Fruit fly (Drosophila melanogaster): Measurements from ENCODE around the gene Trf5.

- TF ChIP-seq CG8478 (optimal IDR thresholded peaks at IDR 0.05) (no peak), CTCF (optimal IDR thresholded peaks at IDR 0.05) (no peak)
Measured at dm6 chr2L:2696337-2696736, at the start of gene Trf5.
